Fruit fly (Drosophila melanogaster) S2 (cell line): ENCODE results near the gene Gr98b.

Source experiments
- CG8478 ChIP-seq: fragments of >200 bp; optimal IDR thresholded peaks from 2 replicates; lab custom pipeline; 2018
- CTCF ChIP-seq, 2 experiments: fragments of >200 bp; optimal IDR thresholded peaks; 2 replicates each; lab custom pipeline; 2018

- no peak for TF ChIP-seq CG8478 (lab: Kevin White, UChicago)
- no peak for TF ChIP-seq CTCF (optimal IDR thresholded peaks at IDR 0.05; lab: Kevin White, UChicago)
Measured at dm6 chr3R:27553921-27554320, 11.6 kb downstream of the Gr98b start.
